Fruit fly (Drosophila melanogaster) whole organism, embryonic: Measurements from ENCODE around the gene CG16719.

Source experiments
- B-H2 ChIP-seq: fragments of 200-800 bp; sonication (Bioruptor generic); optimal IDR thresholded peaks from 2 replicates; lab custom pipeline; 2018; ENCODE audit warnings: missing biosample characterization, mild to moderate bottlenecking, missing genetic modification characterization
- CG10462 ChIP-seq: fragments of 200-800 bp; sonication (Bioruptor generic); optimal IDR thresholded peaks from 2 replicates; lab custom pipeline; 2016; ENCODE audit warnings: missing biosample characterization, missing genetic modification characterization
- CG10979 ChIP-seq: fragments of 200-800 bp; sonication (Bioruptor generic); optimal IDR thresholded peaks from 2 replicates; lab custom pipeline; 2018; ENCODE audit warnings: missing biosample characterization, mild to moderate bottlenecking, missing genetic modification characterization, moderate library complexity
- CG11247 ChIP-seq: fragments of 200-800 bp; sonication (Bioruptor generic); IDR thresholded peaks from 2 replicates; pipeline ENCODE4 v1.3.6; 2022; ENCODE audit warnings: missing biosample characterization, missing genetic modification characterization
- CG14667 ChIP-seq: fragments of 200-800 bp; sonication (Bioruptor generic); IDR thresholded peaks from 2 replicates; pipeline ENCODE4 v1.3.6; 2022; ENCODE audit warnings: missing biosample characterization, missing genetic modification characterization
- CG17612 ChIP-seq: fragments of 200-800 bp; sonication (Bioruptor generic); IDR thresholded peaks from 2 replicates; pipeline ENCODE4 v1.3.6; 2022; ENCODE audit warnings: missing biosample characterization, missing genetic modification characterization
- CG3281 ChIP-seq: fragments of 200-800 bp; sonication (Bioruptor generic); optimal IDR thresholded peaks from 3 replicates; lab custom pipeline; 2017; ENCODE audit warnings: missing biosample characterization, mild to moderate bottlenecking, missing genetic modification characterization
- CG34376 ChIP-seq: fragments of 200-800 bp; sonication (Bioruptor generic); optimal IDR thresholded peaks from 2 replicates; lab custom pipeline; 2018; ENCODE audit warnings: missing biosample characterization, mild to moderate bottlenecking, missing genetic modification characterization
- CG6272 ChIP-seq: fragments of 200-800 bp; sonication (Bioruptor generic); IDR thresholded peaks from 2 replicates; pipeline ENCODE4 v1.3.6; 2022; ENCODE audit warnings: missing biosample characterization, missing genetic modification characterization
- CG6765 ChIP-seq: fragments of 200-800 bp; sonication (Bioruptor generic); optimal IDR thresholded peaks from 3 replicates; lab custom pipeline; 2017; ENCODE audit warnings: missing biosample characterization, mild to moderate bottlenecking, missing genetic modification characterization
- CG6791 ChIP-seq: fragments of 200-800 bp; sonication (Bioruptor generic); IDR thresholded peaks from 3 replicates; pipeline ENCODE4 v1.3.6; 2022; ENCODE audit warnings: missing biosample characterization, missing genetic modification characterization; ENCODE audit not compliant: partially characterized antibody
- CG7987 ChIP-seq: fragments of 200-800 bp; sonication (Bioruptor generic); optimal IDR thresholded peaks from 2 replicates; lab custom pipeline; 2018; ENCODE audit warnings: missing biosample characterization, mild to moderate bottlenecking, missing genetic modification characterization, moderate library complexity
- CG9609 ChIP-seq: fragments of 200-800 bp; sonication (Bioruptor generic); optimal IDR thresholded peaks from 3 replicates; lab custom pipeline; 2016; ENCODE audit warnings: missing biosample characterization, missing genetic modification characterization
- CkIIα-i1 ChIP-seq: fragments of 200-800 bp; sonication (Bioruptor generic); IDR thresholded peaks from 2 replicates; pipeline ENCODE4 v1.3.6; 2022; ENCODE audit warnings: missing biosample characterization, missing genetic modification characterization
- Dip2 ChIP-seq: fragments of 200-800 bp; sonication (Bioruptor generic); IDR thresholded peaks from 2 replicates; pipeline ENCODE4 v1.3.6; 2022; ENCODE audit warnings: missing biosample characterization, missing genetic modification characterization
- Ets65A ChIP-seq: fragments of 200-800 bp; sonication (Bioruptor generic); peaks from one replicate; lab custom pipeline; 2016; ENCODE audit warnings: missing biosample characterization, missing genetic modification characterization
- Ets97D ChIP-seq: fragments of 200-800 bp; sonication (Bioruptor generic); optimal IDR thresholded peaks from 3 replicates; lab custom pipeline; 2016; ENCODE audit warnings: missing biosample characterization, missing genetic modification characterization
- GATAe ChIP-seq: fragments of 200-800 bp; sonication (Bioruptor generic); conservative IDR thresholded peaks from 2 replicates; pipeline ENCODE4 v1.3.6; 2022; ENCODE audit warnings: missing biosample characterization, missing genetic modification characterization
- H2.0 ChIP-seq: fragments of 200-800 bp; sonication (Bioruptor generic); IDR thresholded peaks from 2 replicates; pipeline ENCODE4 v1.3.6; 2022; ENCODE audit warnings: missing biosample characterization, missing genetic modification characterization
- HLH3B ChIP-seq: fragments of 200-800 bp; sonication (Bioruptor generic); IDR thresholded peaks from 2 replicates; pipeline ENCODE4 v1.3.6; 2022; ENCODE audit warnings: missing biosample characterization, missing genetic modification characterization
- HLHmδ ChIP-seq: fragments of 200-800 bp; sonication (Bioruptor generic); optimal IDR thresholded peaks from 2 replicates; lab custom pipeline; 2018; ENCODE audit warnings: missing biosample characterization, mild to moderate bottlenecking, missing genetic modification characterization, moderate library complexity
- Hmx ChIP-seq: fragments of 200-800 bp; sonication (Bioruptor generic); optimal IDR thresholded peaks from 2 replicates; lab custom pipeline; 2016; ENCODE audit warnings: missing biosample characterization, missing genetic modification characterization
- MBD-R2 ChIP-seq: fragments of 200-800 bp; sonication (Bioruptor generic); IDR thresholded peaks from 2 replicates; pipeline ENCODE4 v1.3.6; 2022; ENCODE audit warnings: missing biosample characterization, missing genetic modification characterization
- Pdp1 ChIP-seq, 2 experiments: fragments of 200-800 bp; sonication (Bioruptor generic); optimal IDR thresholded peaks; 3 replicates each; lab custom pipeline; 2016; ENCODE audit warnings: missing biosample characterization in 2 of 2, missing genetic modification characterization in 2 of 2, mild to moderate bottlenecking in 1 of 2, moderate library complexity in 1 of 2
- Rx ChIP-seq: fragments of 200-800 bp; sonication (Bioruptor generic); IDR thresholded peaks from 2 replicates; pipeline ENCODE4 v1.3.6; 2022; ENCODE audit warnings: missing biosample characterization, missing genetic modification characterization
- abd-A ChIP-seq: fragments of 200-800 bp; sonication (Bioruptor generic); optimal IDR thresholded peaks from 3 replicates; lab custom pipeline; 2019; ENCODE audit warnings: missing biosample characterization, mild to moderate bottlenecking, missing genetic modification characterization, moderate library complexity
- al ChIP-seq: fragments of 200-800 bp; sonication (Bioruptor generic); IDR thresholded peaks from 2 replicates; pipeline ENCODE4 v1.3.6; 2022; ENCODE audit warnings: missing biosample characterization, missing genetic modification characterization
- aop ChIP-seq: fragments of 200-800 bp; sonication (Bioruptor generic); IDR thresholded peaks from 2 replicates; pipeline ENCODE4 v1.3.6; 2022; ENCODE audit warnings: missing biosample characterization, missing genetic modification characterization
- ap ChIP-seq: fragments of 200-800 bp; sonication (Bioruptor generic); IDR thresholded peaks from 2 replicates; pipeline ENCODE4 v1.3.6; 2022; ENCODE audit warnings: missing biosample characterization, missing genetic modification characterization
- az2 ChIP-seq: fragments of 200-800 bp; sonication (Bioruptor generic); optimal IDR thresholded peaks from 3 replicates; lab custom pipeline; 2016; ENCODE audit warnings: missing biosample characterization, missing genetic modification characterization
- bigmax ChIP-seq: fragments of 200-800 bp; sonication (Bioruptor generic); optimal IDR thresholded peaks from 2 replicates; lab custom pipeline; 2018; ENCODE audit warnings: missing biosample characterization, mild to moderate bottlenecking, missing genetic modification characterization
- caup ChIP-seq: fragments of 200-800 bp; sonication (Bioruptor generic); optimal IDR thresholded peaks from 3 replicates; lab custom pipeline; 2017; ENCODE audit warnings: missing biosample characterization, mild to moderate bottlenecking, missing genetic modification characterization, moderate library complexity; ENCODE audit not compliant: severe bottlenecking
- chn ChIP-seq: fragments of 200-800 bp; sonication (Bioruptor generic); optimal IDR thresholded peaks from 2 replicates; lab custom pipeline; 2016; ENCODE audit warnings: missing biosample characterization, missing genetic modification characterization
- dpn ChIP-seq, 2 experiments: fragments of 200-800 bp; sonication (Bioruptor generic); optimal IDR thresholded peaks; 3 replicates each; lab custom pipeline; 2016; ENCODE audit warnings: missing biosample characterization in 2 of 2, missing genetic modification characterization in 2 of 2
- esg ChIP-seq: fragments of 200-800 bp; sonication (Bioruptor generic); conservative IDR thresholded peaks from 2 replicates; pipeline ENCODE4 v1.3.6; 2022; ENCODE audit warnings: missing biosample characterization, missing genetic modification characterization
- fru ChIP-seq: fragments of >200 bp; optimal IDR thresholded peaks from 2 replicates; lab custom pipeline; 2017
- ftz-f1 ChIP-seq: fragments of 200-800 bp; sonication (Bioruptor generic); optimal IDR thresholded peaks from 2 replicates; lab custom pipeline; 2016; ENCODE audit warnings: missing biosample characterization, missing genetic modification characterization
- fu2 ChIP-seq: fragments of 200-800 bp; sonication (Bioruptor generic); optimal IDR thresholded peaks from 2 replicates; lab custom pipeline; 2016; ENCODE audit warnings: missing biosample characterization, missing genetic modification characterization
- gcm2 ChIP-seq: fragments of 200-800 bp; sonication (Bioruptor generic); optimal IDR thresholded peaks from 2 replicates; lab custom pipeline; 2016; ENCODE audit warnings: missing biosample characterization, missing genetic modification characterization
- grn ChIP-seq: fragments of 200-800 bp; sonication (Bioruptor generic); optimal IDR thresholded peaks from 3 replicates; lab custom pipeline; 2017; ENCODE audit warnings: missing biosample characterization, missing genetic modification characterization
- gt ChIP-seq: fragments of 200-800 bp; sonication (Bioruptor generic); IDR thresholded peaks from 2 replicates; pipeline ENCODE4 v1.3.6; 2022; ENCODE audit warnings: missing biosample characterization, missing genetic modification characterization
- lab ChIP-seq: fragments of 200-800 bp; sonication (Bioruptor generic); optimal IDR thresholded peaks from 3 replicates; lab custom pipeline; 2017; ENCODE audit warnings: missing biosample characterization, missing genetic modification characterization, mild to moderate bottlenecking, moderate library complexity, missing genetic modification reagents
- lbe ChIP-seq: fragments of 200-800 bp; sonication (Bioruptor generic); optimal IDR thresholded peaks from 2 replicates; lab custom pipeline; 2016; ENCODE audit warnings: missing biosample characterization, mild to moderate bottlenecking, missing genetic modification characterization
- nmo ChIP-seq: fragments of 200-800 bp; sonication (Bioruptor generic); optimal IDR thresholded peaks from 2 replicates; lab custom pipeline; 2018; ENCODE audit warnings: missing biosample characterization, mild to moderate bottlenecking, missing genetic modification characterization, moderate library complexity
- oc ChIP-seq: fragments of 200-800 bp; sonication (Bioruptor generic); optimal IDR thresholded peaks from 2 replicates; lab custom pipeline; 2018; ENCODE audit warnings: missing biosample characterization, mild to moderate bottlenecking, missing genetic modification characterization, moderate library complexity
- prd ChIP-seq, 3 experiments: fragments of >200 bp in 2 of 3; fragments of 200-800 bp in 1 of 3; sonication (Bioruptor generic) in 1 of 3; optimal IDR thresholded peaks in 2 of 3; IDR thresholded peaks in 1 of 3; 2 replicates in 2 of 3; 3 replicates in 1 of 3; pipeline versions ENCODE4 v1.3.6 to Lab custom; 2017 to 2022; ENCODE audit warnings: missing biosample characterization in 1 of 3, missing genetic modification characterization in 1 of 3
- psq ChIP-seq: fragments of 200-800 bp; sonication (Bioruptor generic); optimal IDR thresholded peaks from 2 replicates; lab custom pipeline; 2017; ENCODE audit warnings: missing biosample characterization, missing genetic modification characterization
- row ChIP-seq: fragments of 200-800 bp; sonication (Bioruptor generic); IDR thresholded peaks from 3 replicates; pipeline ENCODE4 v1.3.6; 2022; ENCODE audit warnings: missing biosample characterization, missing genetic modification characterization
- run ChIP-seq: fragments of 200-800 bp; sonication (Bioruptor generic); optimal IDR thresholded peaks from 3 replicates; lab custom pipeline; 2018; ENCODE audit warnings: missing biosample characterization, mild to moderate bottlenecking, missing genetic modification characterization
- sd ChIP-seq: fragments of 200-800 bp; sonication (Bioruptor generic); optimal IDR thresholded peaks from 3 replicates; lab custom pipeline; 2018; ENCODE audit warnings: missing biosample characterization, mild to moderate bottlenecking, missing genetic modification characterization, moderate library complexity
- slou ChIP-seq: fragments of 200-800 bp; sonication (Bioruptor generic); optimal IDR thresholded peaks from 3 replicates; lab custom pipeline; 2016; ENCODE audit warnings: missing biosample characterization, missing genetic modification characterization
- so ChIP-seq: fragments of 200-800 bp; sonication (Bioruptor generic); IDR thresholded peaks from 3 replicates; pipeline ENCODE4 v1.3.6; 2022; ENCODE audit warnings: missing biosample characterization, missing genetic modification characterization

Gene CG16719

DNA sequence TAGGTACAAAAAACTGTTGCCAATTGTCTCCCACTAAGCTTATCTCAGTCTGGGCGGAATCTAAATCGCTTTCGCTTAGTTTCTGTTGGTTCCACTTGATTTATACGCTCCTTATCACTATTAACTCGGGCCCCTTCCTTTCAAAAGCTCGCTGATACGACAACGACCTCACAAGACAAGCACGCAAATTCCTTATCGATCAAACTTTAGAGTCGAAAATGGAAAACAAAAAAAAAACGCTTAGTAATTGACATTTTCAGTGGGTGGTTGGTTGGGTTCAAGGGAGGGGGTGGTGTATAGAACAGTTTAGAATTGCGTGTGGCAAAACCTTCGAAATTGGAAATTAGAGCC, 6.5 kb downstream of the CG16719 start (continued):
- TF ChIP-seq bigmax (GFP tag; lab: Kevin White, UChicago) (peak; percentile 12), CG11247 (GFP tag; lab: Robert Waterston, UW) (no peak), dpn (GFP tag; optimal IDR thresholded peaks at IDR 0.05; lab: Kevin White, UChicago) (no peak), CG10462 (GFP tag; lab: Kevin White, UChicago) (no peak), caup (peak; percentile 12), az2 (GFP tag; lab: Kevin White, UChicago) (no peak), Hmx (GFP tag; lab: Kevin White, UChicago) (no peak), CkIIα-i1 (GFP tag; lab: Robert Waterston, UW) (no peak), oc (no peak), CG6272 (GFP tag; lab: Robert Waterston, UW) (no peak), nmo (no peak), B-H2 (GFP tag; lab: Kevin White, UChicago) (no peak), CG10979 (tag; lab: Kevin White, UChicago) (no peak), prd (optimal IDR thresholded peaks at IDR 0.05; lab: Kevin White, UChicago) (no peak), prd (GFP tag; IDR thresholded peaks at IDR 0.05; lab: Robert Waterston, UW) (no peak), aop (GFP tag; lab: Robert Waterston, UW) (no peak), GATAe (peak; percentile 90), fru (lab: Kevin White, UChicago) (no peak), CG7987 (no peak), ap (GFP tag; lab: Robert Waterston, UW) (no peak), MBD-R2 (GFP tag; lab: Robert Waterston, UW) (0 out of 2 replicates have a peak, but pooled peaks have one; percentile 5), Ets97D (GFP tag; lab: Kevin White, UChicago) (no peak), psq (GFP tag; lab: Kevin White, UChicago) (no peak), CG3281 (GFP tag; lab: Kevin White, UChicago) (peak; percentile 7), run (no peak), CG6765 (no peak), ftz-f1 (peak; percentile 51), so (GFP tag; lab: Robert Waterston, UW) (no peak), fu2 (no peak), CG6791 (GFP tag; lab: Robert Waterston, UW) (0 out of 3 replicates have a peak, but pooled peaks have one; percentile 40), CG9609 (GFP tag; lab: Kevin White, UChicago) (no peak), lbe (GFP tag; lab: Kevin White, UChicago) (no peak), HLHmδ (no peak), sd (peak; percentile 66), slou (GFP tag; lab: Kevin White, UChicago) (no peak), grn (GFP tag; lab: Kevin White, UChicago) (peak; percentile 85), CG17612 (no peak), gt (GFP tag; lab: Robert Waterston, UW) (no peak), HLH3B (0 out of 2 replicates have a peak, but pooled peaks have one; percentile 17), Ets65A (GFP tag; lab: Kevin White, UChicago) (peak; percentile 24), Pdp1 (GFP tag; optimal IDR thresholded peaks at IDR 0.05; lab: Kevin White, UChicago) (no peak), lab (peak; percentile 63), row (GFP tag; lab: Robert Waterston, UW) (peak; percentile 5; the same call in 1 of the 3 replicates), chn (GFP tag; lab: Kevin White, UChicago) (no peak), gcm2 (GFP tag; lab: Kevin White, UChicago) (no peak), Dip2 (GFP tag; lab: Robert Waterston, UW) (no peak), al (GFP tag; lab: Robert Waterston, UW) (no peak), Rx (GFP tag; lab: Robert Waterston, UW) (no peak), CG14667 (GFP tag; lab: Robert Waterston, UW) (no peak), H2.0 (GFP tag; lab: Robert Waterston, UW) (no peak), abd-A (tag; lab: Kevin White, UChicago) (no peak), CG34376 (GFP tag; lab: Kevin White, UChicago) (peak; percentile 93), esg (GFP tag; lab: Robert Waterston, UW) (no peak)
